Worm (Caenorhabditis elegans) whole organism, late embryonic: Measurements from ENCODE around the gene ZC168.2.

Experiments
- hlh-6 ChIP-seq: sonication (generic microtip); optimal IDR thresholded peaks from 2 replicates; lab custom pipeline; 2016; ENCODE audit warnings: missing genotype, missing genetic modification characterization, missing compliant biosample characterization
- nhr-11 ChIP-seq: fragments of 150-350 bp; optimal IDR thresholded peaks from 2 replicates; lab custom pipeline; 2014; ENCODE audit warnings: missing biosample characterization, missing genetic modification characterization
- pha-4 ChIP-seq: fragments of 150-350 bp; optimal IDR thresholded peaks from 2 replicates; lab custom pipeline; 2018; ENCODE audit warnings: missing biosample characterization, missing genetic modification reagents, missing genetic modification characterization
- pqm-1 ChIP-seq: sonication (generic microtip); optimal IDR thresholded peaks from 2 replicates; lab custom pipeline; 2016; ENCODE audit warnings: missing genetic modification characterization, missing compliant biosample characterization
- rnt-1 ChIP-seq: sonication (generic microtip); optimal IDR thresholded peaks from 2 replicates; lab custom pipeline; 2016; ENCODE audit warnings: missing genetic modification characterization, missing compliant biosample characterization
- unc-42 ChIP-seq: sonication (generic microtip); optimal IDR thresholded peaks from 2 replicates; lab custom pipeline; 2016; ENCODE audit warnings: missing genotype, missing genetic modification characterization, missing compliant biosample characterization

DNA sequence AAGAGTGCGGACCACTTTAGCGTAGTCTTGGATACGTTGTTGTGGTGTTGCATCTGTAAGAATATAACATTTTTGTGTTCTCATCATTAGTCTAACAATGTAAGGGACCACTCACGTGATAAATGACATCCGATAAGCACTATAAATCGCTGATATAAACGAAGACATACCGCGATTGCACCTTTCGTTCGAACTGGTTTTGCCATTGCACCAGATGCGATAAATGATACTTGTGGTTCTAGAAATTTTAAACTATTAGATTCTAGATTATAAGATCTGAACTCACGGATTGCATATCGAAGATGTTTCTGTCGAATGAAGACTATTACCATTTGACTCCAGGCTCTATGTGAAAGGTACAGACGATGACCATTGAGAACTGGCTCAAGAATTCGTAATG, 43.5 kb downstream of the ZC168.2 start:
- TF ChIP-seq rnt-1 (tag; lab: Kevin White, UChicago) = no peak
- TF ChIP-seq hlh-6 = no peak
- TF ChIP-seq pha-4 = no peak
- TF ChIP-seq pqm-1 (tag; lab: Kevin White, UChicago) = no peak
- TF ChIP-seq unc-42 (tag; lab: Kevin White, UChicago) = no peak
- TF ChIP-seq nhr-11 = no peak
